Worm (Caenorhabditis elegans): Measurements from ENCODE around the gene C27H5.2.

C27H5.2 gene

ce11 chrII:7174843-7175242 lies 19.5 kb downstream of the C27H5.2 start, which contains the start of gene glc-4:
glc-4 (minus strand) TSS chrII:7174943.
- no peak for TF ChIP-seq mcd-1 (GFP tag; IDR thresholded peaks at IDR 0.05)
- no peak for TF ChIP-seq aptf-2 (GFP tag; conservative IDR thresholded peaks at IDR 0.05)
- no peak for TF ChIP-seq tlf-1 (GFP tag; optimal IDR thresholded peaks at IDR 0.05)
- TF ChIP-seq nhr-90 (tag; optimal IDR thresholded peaks at IDR 0.05) = no peak
- TF ChIP-seq hmg-1.2 (GFP tag; IDR thresholded peaks at IDR 0.05) = no peak
- TF ChIP-seq dox-1 (GFP tag; IDR thresholded peaks at IDR 0.05) = no peak
- TF ChIP-seq let-607 (tag; optimal IDR thresholded peaks at IDR 0.05) = no peak
- TF ChIP-seq rpc-1 (optimal IDR thresholded peaks at IDR 0.05) = no peak
- TF ChIP-seq rpc-1 (tag; optimal IDR thresholded peaks at IDR 0.05) = no peak
- no peak for TF ChIP-seq tbp1 (GFP tag; optimal IDR thresholded peaks at IDR 0.05)
- TF ChIP-seq hlh-12 (tag; optimal IDR thresholded peaks at IDR 0.05) = no peak
- no peak for TF ChIP-seq T07F8.4 (tag; optimal IDR thresholded peaks at IDR 0.05)

ce11 chrII:7176108-7176507 lies 20.7 kb downstream of the C27H5.2 start:
- TF ChIP-seq zim-3 (tag; optimal IDR thresholded peaks at IDR 0.05) (no peak), C06A6.2 (GFP tag; conservative IDR thresholded peaks at IDR 0.05) (no peak), ceh-27 (GFP tag; optimal IDR thresholded peaks at IDR 0.05) (peak; percentile 18), hsf-1 (GFP tag; IDR thresholded peaks at IDR 0.05) (no peak), ceh-40 (GFP tag; IDR thresholded peaks at IDR 0.05) (no peak)

- TF ChIP-seq hsf-1 (GFP tag; IDR thresholded peaks at IDR 0.05) (no peak), snpc-1.1 (tag; optimal IDR thresholded peaks at IDR 0.05; ENCODE audit: insufficient read depth) (no peak), snpc-4 (GFP tag; optimal IDR thresholded peaks at IDR 0.05) (no peak), snpc-4 (tag; optimal IDR thresholded peaks at IDR 0.05) (no peak), repo-1 (tag; optimal IDR thresholded peaks at IDR 0.05) (no peak), ccch-3 (GFP tag; optimal IDR thresholded peaks at IDR 0.05) (no peak), ztf-26 (tag; optimal IDR thresholded peaks at IDR 0.05) (no peak), T07F8.4 (tag; optimal IDR thresholded peaks at IDR 0.05) (no peak), ekl-4 (GFP tag; IDR thresholded peaks at IDR 0.05) (no peak), lag-1 (GFP tag; IDR thresholded peaks at IDR 0.05) (no peak), zfh-2 (GFP tag; conservative IDR thresholded peaks at IDR 0.05) (no peak), nhr-179 (tag; optimal IDR thresholded peaks at IDR 0.05) (no peak), madf-6 (GFP tag; IDR thresholded peaks at IDR 0.05) (no peak), fkh-3 (tag; optimal IDR thresholded peaks at IDR 0.05) (no peak), unc-130 (GFP tag; optimal IDR thresholded peaks at IDR 0.05) (no peak), bed-2 (GFP tag; IDR thresholded peaks at IDR 0.05) (no peak), athp-1 (tag; optimal IDR thresholded peaks at IDR 0.05) (no peak), egl-44 (GFP tag; IDR thresholded peaks at IDR 0.05) (no peak)
Observed at ce11 chrII:7182630-7183029, 27.2 kb downstream of the C27H5.2 start.

ce11 chrII:7183493-7184272 lies 28.3 kb downstream of the C27H5.2 start, which contains the start of gene pdl-1:
pdl-1 (plus strand) TSS chrII:7183801.
- TF ChIP-seq nhr-27 (tag; optimal IDR thresholded peaks at IDR 0.05) = peak; percentile 84
- no peak for TF ChIP-seq ama-1 (optimal IDR thresholded peaks at IDR 0.05)
- TF ChIP-seq ama-1 (GFP tag; optimal IDR thresholded peaks at IDR 0.05) = peak; percentile 87 to 93
- TF ChIP-seq hlh-26 (GFP tag; conservative IDR thresholded peaks at IDR 0.05) = 0 out of 2 replicates have a peak, but pooled peaks have one; percentile 61
- TF ChIP-seq zfh-2 (GFP tag; conservative IDR thresholded peaks at IDR 0.05) = no peak; the same call in 1 of the 2 replicates
- TF ChIP-seq snpc-3.4 (tag; optimal IDR thresholded peaks at IDR 0.05) = peak; percentile 87
- peak; percentile 77 for TF ChIP-seq ceh-100 (GFP tag; IDR thresholded peaks at IDR 0.05)
- TF ChIP-seq ekl-4 (GFP tag; IDR thresholded peaks at IDR 0.05) = peak; percentile 88
- peak; percentile 96 for TF ChIP-seq die-1 (tag; optimal IDR thresholded peaks at IDR 0.05)
- TF ChIP-seq egl-44 (GFP tag; IDR thresholded peaks at IDR 0.05) = peak; percentile 94
- peak; percentile 83 for TF ChIP-seq hrde-1 (tag; optimal IDR thresholded peaks at IDR 0.05; ENCODE audit: borderline replicate concordance)
- TF ChIP-seq F37B4.10 (GFP tag; IDR thresholded peaks at IDR 0.05) = 0 out of 2 replicates have a peak, but pooled peaks have one; percentile 23
- TF ChIP-seq ets-4 (GFP tag; optimal IDR thresholded peaks at IDR 0.05) = peak; percentile 62
- TF ChIP-seq ztf-18 (tag; optimal IDR thresholded peaks at IDR 0.05) = peak; percentile 80
- TF ChIP-seq hlh-12 (tag; optimal IDR thresholded peaks at IDR 0.05) = peak; percentile 84
- TF ChIP-seq athp-1 (tag; optimal IDR thresholded peaks at IDR 0.05) = peak; percentile 84

Measured in whole organism, young adult.